Worm (Caenorhabditis elegans): ENCODE results near the gene acl-4.
A peak's percentile ranks its signal among the peaks of the same experiment; 100 is the strongest.

Gene acl-4

DNA sequence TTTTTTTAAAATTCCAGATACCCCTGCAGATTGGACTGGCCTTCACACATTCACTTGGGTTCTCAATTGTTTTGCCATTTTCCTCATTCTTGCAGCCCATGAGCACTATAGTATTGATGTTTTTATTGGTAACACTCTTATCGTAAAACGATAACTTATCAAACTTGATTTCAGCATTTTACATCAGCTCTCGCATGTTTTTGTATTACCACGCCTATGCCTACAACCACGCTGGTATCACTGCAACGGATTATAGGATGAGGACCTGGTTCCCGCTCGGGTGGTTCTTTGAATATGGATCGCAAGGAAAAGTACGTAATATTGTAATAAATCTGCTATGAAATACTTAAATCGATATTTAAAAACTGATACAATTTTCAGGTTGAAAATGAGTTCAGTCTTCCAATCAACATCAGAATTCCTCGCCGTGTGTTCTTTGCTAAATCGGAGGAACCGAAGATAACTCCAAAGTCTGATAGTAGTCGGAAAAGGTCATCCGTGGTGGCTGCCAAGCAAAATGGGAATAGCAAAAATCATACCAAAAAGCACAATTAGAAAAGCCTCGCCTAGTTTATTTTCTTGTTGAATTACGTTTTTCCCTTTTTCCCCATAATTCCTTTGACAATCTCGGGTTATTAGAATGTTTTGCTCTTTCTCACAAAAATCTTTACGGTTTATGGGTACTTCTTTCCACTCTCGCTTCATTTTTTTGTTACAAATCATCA, 40.5 kb upstream of the acl-4 start:
- TF ChIP-seq chd-7 (tag; optimal IDR thresholded peaks at IDR 0.05), result no peak
- no peak for TF ChIP-seq zim-3 (tag; optimal IDR thresholded peaks at IDR 0.05)
- TF ChIP-seq ceh-27 (GFP tag; optimal IDR thresholded peaks at IDR 0.05), result no peak
- TF ChIP-seq F57C9.4 (tag; optimal IDR thresholded peaks at IDR 0.05), result no peak
- TF ChIP-seq hlh-26 (GFP tag; conservative IDR thresholded peaks at IDR 0.05), result no peak
- no peak for TF ChIP-seq ztf-22 (GFP tag; optimal IDR thresholded peaks at IDR 0.05)
- no peak for TF ChIP-seq let-526 (GFP tag; IDR thresholded peaks at IDR 0.05)
- no peak for TF ChIP-seq sptf-2 (GFP tag; optimal IDR thresholded peaks at IDR 0.05)
- no peak for TF ChIP-seq B0336.3 (GFP tag; IDR thresholded peaks at IDR 0.05)
- no peak for TF ChIP-seq madf-10 (tag; optimal IDR thresholded peaks at IDR 0.05)
- no peak for TF ChIP-seq tbx-9 (tag; optimal IDR thresholded peaks at IDR 0.05; ENCODE audit: borderline replicate concordance)
- TF ChIP-seq zfh-2 (GFP tag; conservative IDR thresholded peaks at IDR 0.05), result no peak

DNA sequence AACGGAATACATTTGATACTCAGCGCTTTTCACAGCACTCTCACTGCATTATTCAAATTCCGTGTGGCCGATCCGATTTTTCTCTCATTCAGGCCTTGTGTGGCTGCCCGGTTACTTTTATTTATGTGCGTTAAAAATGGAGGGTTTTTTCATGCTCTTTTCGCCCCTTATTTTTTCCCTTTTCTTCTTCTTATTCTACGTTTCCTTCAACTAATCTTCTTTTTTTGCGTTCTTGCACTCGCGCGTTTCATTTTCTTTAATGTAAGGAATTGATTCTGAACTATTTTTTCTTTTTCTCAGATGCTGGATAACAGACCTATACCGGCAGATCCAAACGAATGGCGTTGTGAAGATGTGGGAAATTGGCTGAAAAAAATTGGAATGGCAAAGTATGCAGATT, 38.4 kb upstream of the acl-4 start, which contains the start of gene F53B1.2:
Gene F53B1.2, plus strand, starts transcription at position 301 of the 400 bp plus-strand sequence.
- TF ChIP-seq nhr-120 (GFP tag; IDR thresholded peaks at IDR 0.05), result no peak

DNA sequence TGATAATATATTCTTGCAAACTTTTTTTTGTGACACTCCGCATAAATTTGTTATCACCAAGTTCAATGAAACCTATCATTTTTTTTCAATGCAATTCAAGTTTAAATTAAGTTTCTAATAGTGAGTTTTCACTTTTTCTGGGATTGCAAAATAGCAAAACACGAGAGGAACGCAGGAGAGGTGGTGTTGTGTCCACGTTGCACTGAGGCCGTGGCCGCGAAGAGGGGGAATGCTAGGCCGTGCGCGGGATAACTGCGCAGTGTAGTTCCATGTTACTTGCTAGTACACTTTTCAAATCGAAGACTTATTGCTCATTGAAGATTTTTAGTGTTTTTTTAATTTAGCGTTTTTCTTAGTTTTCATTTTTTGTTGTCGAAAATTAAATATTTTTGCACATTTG, 37.9 kb upstream of the acl-4 start:
- no peak for TF ChIP-seq ceh-27 (GFP tag; optimal IDR thresholded peaks at IDR 0.05)
- no peak for TF ChIP-seq C17E4.6 (GFP tag; IDR thresholded peaks at IDR 0.05)
- no peak for TF ChIP-seq let-607 (tag; optimal IDR thresholded peaks at IDR 0.05)
- no peak for TF ChIP-seq unc-130 (GFP tag; optimal IDR thresholded peaks at IDR 0.05)
- TF ChIP-seq Y53G8AR.9 (GFP tag; conservative IDR thresholded peaks at IDR 0.05), result no peak
- TF ChIP-seq bed-1 (GFP tag; IDR thresholded peaks at IDR 0.05), result no peak
- no peak for TF ChIP-seq ztf-6 (GFP tag; IDR thresholded peaks at IDR 0.05)
- TF ChIP-seq zim-3 (tag; optimal IDR thresholded peaks at IDR 0.05), result no peak
- TF ChIP-seq ama-1 (optimal IDR thresholded peaks at IDR 0.05), result no peak
- TF ChIP-seq ama-1 (GFP tag; optimal IDR thresholded peaks at IDR 0.05), result no peak
- TF ChIP-seq F33H1.4 (GFP tag; IDR thresholded peaks at IDR 0.05), result no peak
- no peak for TF ChIP-seq nhr-120 (GFP tag; IDR thresholded peaks at IDR 0.05)
- TF ChIP-seq Y56A3A.18 (GFP tag; IDR thresholded peaks at IDR 0.05), result no peak
- no peak for TF ChIP-seq rcor-1 (GFP tag; IDR thresholded peaks at IDR 0.05)
- TF ChIP-seq F10E7.11 (tag; optimal IDR thresholded peaks at IDR 0.05), result no peak

DNA sequence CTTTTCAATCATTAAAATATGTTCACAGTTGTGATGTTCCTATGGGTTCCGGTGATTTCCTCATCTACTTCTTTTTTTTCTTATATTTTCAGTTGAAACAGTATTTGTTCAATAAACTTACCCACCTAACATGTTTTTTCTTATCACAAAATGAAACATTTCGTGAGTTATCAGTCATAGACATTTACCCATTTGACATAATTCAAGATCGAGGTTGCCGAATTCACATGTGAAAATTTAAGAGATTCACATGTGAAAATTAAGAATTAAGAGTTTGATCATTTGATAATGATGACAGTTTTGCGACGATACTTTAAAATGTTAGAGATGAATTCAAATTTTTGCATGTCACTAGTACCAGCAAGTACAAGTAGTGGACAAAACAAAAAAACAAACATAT, 37.2 kb upstream of the acl-4 start:
- TF ChIP-seq K11D2.4 (GFP tag; IDR thresholded peaks at IDR 0.05) (no peak), unc-62 (GFP tag; optimal IDR thresholded peaks at IDR 0.05) (peak; percentile 44), attf-6 (GFP tag; IDR thresholded peaks at IDR 0.05) (no peak), rcor-1 (GFP tag; IDR thresholded peaks at IDR 0.05) (no peak), hlh-26 (GFP tag; conservative IDR thresholded peaks at IDR 0.05) (no peak), F52B5.7 (tag; optimal IDR thresholded peaks at IDR 0.05) (no peak), hmg-1.2 (GFP tag; IDR thresholded peaks at IDR 0.05) (no peak), pbrm-1 (GFP tag; IDR thresholded peaks at IDR 0.05) (no peak), nhr-80 (tag; optimal IDR thresholded peaks at IDR 0.05) (peak; percentile 48), B0019.2 (GFP tag; conservative IDR thresholded peaks at IDR 0.05) (no peak), ceh-100 (GFP tag; IDR thresholded peaks at IDR 0.05) (no peak), gei-17 (GFP tag; optimal IDR thresholded peaks at IDR 0.05) (no peak), ztf-6 (GFP tag; IDR thresholded peaks at IDR 0.05) (no peak), ceh-79 (tag; optimal IDR thresholded peaks at IDR 0.05) (no peak), F57C9.4 (tag; optimal IDR thresholded peaks at IDR 0.05) (no peak)

Data from whole organism, young adult.